Worm (Caenorhabditis elegans) whole organism, mixed stage, embryonic: ENCODE results near the gene F44B9.10.

Experiments
- ceh-43 ChIP-seq: fragments of 200-800 bp; sonication (Bioruptor generic); optimal IDR thresholded peaks from 2 replicates; lab custom pipeline; 2018; ENCODE audit warnings: mild to moderate bottlenecking, missing genetic modification characterization, moderate library complexity, missing compliant biosample characterization
- drap-1 ChIP-seq: fragments of 200-800 bp; sonication (Bioruptor generic); optimal IDR thresholded peaks from 3 replicates; lab custom pipeline; 2018; ENCODE audit warnings: mild to moderate bottlenecking, missing genetic modification characterization, missing compliant biosample characterization
- elt-1 ChIP-seq: sonication (generic microtip); optimal IDR thresholded peaks from 2 replicates; lab custom pipeline; 2017; ENCODE audit warnings: missing genetic modification characterization, mild to moderate bottlenecking, missing compliant biosample characterization, antibody characterized with exemption, moderate library complexity, borderline replicate concordance; ENCODE audit not compliant: insufficient read depth
- nhr-12 ChIP-seq: fragments of 150-350 bp; optimal IDR thresholded peaks from 2 replicates; lab custom pipeline; 2014; ENCODE audit warnings: missing biosample characterization, missing genetic modification characterization
- pha-4 ChIP-seq: fragments of 150-350 bp; optimal IDR thresholded peaks from 2 replicates; lab custom pipeline; 2018; ENCODE audit warnings: missing biosample characterization, missing genetic modification reagents, missing genetic modification characterization
- snpc-4 ChIP-seq: fragments of 150-350 bp; optimal IDR thresholded peaks from 2 replicates; lab custom pipeline; 2014; ENCODE audit warnings: missing biosample characterization, missing genetic modification characterization
- unc-62 ChIP-seq: fragments of 150-350 bp; optimal IDR thresholded peaks from 2 replicates; lab custom pipeline; 2014; ENCODE audit warnings: missing biosample characterization, missing genetic modification reagents, missing genetic modification characterization
- ztf-11 ChIP-seq: fragments of 150-350 bp; optimal IDR thresholded peaks from 2 replicates; lab custom pipeline; 2014; ENCODE audit warnings: missing biosample characterization, missing genetic modification characterization

- TF ChIP-seq unc-62 (GFP tag; lab: Kevin White, UChicago) (no peak), snpc-4 (tag; lab: Kevin White, UChicago) (no peak), nhr-12 (tag; lab: Kevin White, UChicago) (no peak), pha-4 (tag; lab: Kevin White, UChicago) (no peak), elt-1 (tag; lab: Kevin White, UChicago) (no peak), ztf-11 (tag; lab: Kevin White, UChicago) (no peak), drap-1 (GFP tag; lab: Kevin White, UChicago) (no peak), ceh-43 (GFP tag; lab: Kevin White, UChicago) (no peak)
These were observed 35.8 kb upstream of the F44B9.10 start for ce11 chrIII:8069206-8069605.
